Fruit fly (Drosophila melanogaster) whole organism, embryonic: ENCODE results near the gene Atg13.
A peak's percentile ranks its signal among the peaks of the same experiment; 100 is the strongest.

Experiments used
- ATbp ChIP-seq: fragments of 200-800 bp; sonication (Bioruptor generic); optimal IDR thresholded peaks from 2 replicates; lab custom pipeline; 2017; ENCODE audit warnings: missing biosample characterization, mild to moderate bottlenecking, missing genetic modification characterization, missing genetic modification reagents
- Antp ChIP-seq: fragments of 200-800 bp; sonication (Bioruptor generic); optimal IDR thresholded peaks from 3 replicates; lab custom pipeline; 2016; ENCODE audit warnings: missing biosample characterization, missing genetic modification characterization
- Atf3 ChIP-seq: fragments of 200-800 bp; sonication (Bioruptor generic); optimal IDR thresholded peaks from 3 replicates; lab custom pipeline; 2016; ENCODE audit warnings: missing biosample characterization, missing genetic modification characterization
- Blimp-1 ChIP-seq: fragments of 200-800 bp; sonication (Bioruptor generic); optimal IDR thresholded peaks from 3 replicates; lab custom pipeline; 2018; ENCODE audit warnings: missing biosample characterization, missing genetic modification characterization, mild to moderate bottlenecking, moderate library complexity, missing genetic modification reagents
- CG10209 ChIP-seq: fragments of 200-800 bp; sonication (Bioruptor generic); optimal IDR thresholded peaks from 3 replicates; lab custom pipeline; 2017; ENCODE audit warnings: missing biosample characterization, mild to moderate bottlenecking, missing genetic modification characterization, missing genetic modification reagents
- CG11504 ChIP-seq: fragments of 200-800 bp; sonication (Bioruptor generic); optimal IDR thresholded peaks from 3 replicates; lab custom pipeline; 2019; ENCODE audit warnings: missing biosample characterization, mild to moderate bottlenecking, missing genetic modification characterization, moderate library complexity
- CG12219 ChIP-seq: fragments of 200-800 bp; sonication (Bioruptor generic); optimal IDR thresholded peaks from 3 replicates; lab custom pipeline; 2018; ENCODE audit warnings: missing biosample characterization, mild to moderate bottlenecking, missing genetic modification characterization
- CG12659 ChIP-seq: fragments of 200-800 bp; sonication (Bioruptor generic); optimal IDR thresholded peaks from 3 replicates; lab custom pipeline; 2017; ENCODE audit warnings: mild to moderate bottlenecking, missing biosample characterization, missing genetic modification reagents, missing genetic modification characterization
- CG13424 ChIP-seq: fragments of 200-800 bp; sonication (Bioruptor generic); optimal IDR thresholded peaks from 2 replicates; lab custom pipeline; 2019; ENCODE audit warnings: missing biosample characterization, mild to moderate bottlenecking, missing genetic modification characterization, moderate library complexity
- CG13894 ChIP-seq: fragments of 200-800 bp; sonication (Bioruptor generic); optimal IDR thresholded peaks from 3 replicates; lab custom pipeline; 2018; ENCODE audit warnings: missing biosample characterization, mild to moderate bottlenecking, missing genetic modification characterization, moderate library complexity
- CG14441 ChIP-seq: fragments of 200-800 bp; sonication (Bioruptor generic); IDR thresholded peaks from 2 replicates; pipeline ENCODE4 v1.3.6; 2022; ENCODE audit warnings: missing biosample characterization, missing genetic modification characterization
- CG15479 ChIP-seq: fragments of 200-800 bp; sonication (Bioruptor generic); optimal IDR thresholded peaks from 3 replicates; lab custom pipeline; 2019; ENCODE audit warnings: missing biosample characterization, mild to moderate bottlenecking, missing genetic modification characterization, moderate library complexity
- CG17912 ChIP-seq: fragments of 200-800 bp; sonication (Bioruptor generic); optimal IDR thresholded peaks from 2 replicates; lab custom pipeline; 2018; ENCODE audit warnings: missing biosample characterization, mild to moderate bottlenecking, missing genetic modification characterization
- CG1792 ChIP-seq: fragments of 200-800 bp; sonication (Bioruptor generic); optimal IDR thresholded peaks from 2 replicates; lab custom pipeline; 2016; ENCODE audit warnings: missing biosample characterization, missing genetic modification characterization
- CG33213 ChIP-seq: fragments of 200-800 bp; sonication (Bioruptor generic); optimal IDR thresholded peaks from 3 replicates; lab custom pipeline; 2016; ENCODE audit warnings: missing biosample characterization, missing genetic modification characterization
- CG6254 ChIP-seq: fragments of 200-800 bp; sonication (Bioruptor generic); optimal IDR thresholded peaks from 3 replicates; lab custom pipeline; 2017; ENCODE audit warnings: mild to moderate bottlenecking, missing biosample characterization, missing genetic modification reagents, missing genetic modification characterization
- CG7372 ChIP-seq: fragments of 200-800 bp; sonication (Bioruptor generic); IDR thresholded peaks from 2 replicates; pipeline ENCODE4 v1.3.6; 2022; ENCODE audit warnings: missing biosample characterization, missing genetic modification characterization
- CG7839 ChIP-seq: fragments of 200-800 bp; sonication (Bioruptor generic); optimal IDR thresholded peaks from 3 replicates; lab custom pipeline; 2018; ENCODE audit warnings: missing biosample characterization, mild to moderate bottlenecking, missing genetic modification characterization, moderate library complexity
- CG8478 ChIP-seq: fragments of >200 bp; optimal IDR thresholded peaks from 2 replicates; lab custom pipeline; 2018
- Hey ChIP-seq: fragments of 200-800 bp; sonication (Bioruptor generic); optimal IDR thresholded peaks from 3 replicates; lab custom pipeline; 2018; ENCODE audit warnings: missing biosample characterization, mild to moderate bottlenecking, missing genetic modification characterization
- Hr39 ChIP-seq: fragments of >200 bp; optimal IDR thresholded peaks from 2 replicates; lab custom pipeline; 2017
- Kr ChIP-seq: fragments of 200-800 bp; sonication (Bioruptor generic); optimal IDR thresholded peaks from 2 replicates; lab custom pipeline; 2017; ENCODE audit warnings: missing biosample characterization, mild to moderate bottlenecking, missing genetic modification characterization
- Lhr ChIP-seq: fragments of 200-800 bp; sonication (Bioruptor generic); optimal IDR thresholded peaks from 3 replicates; lab custom pipeline; 2017; ENCODE audit warnings: mild to moderate bottlenecking, missing biosample characterization, missing genetic modification reagents, missing genetic modification characterization
- MTF-1 ChIP-seq: fragments of 200-800 bp; sonication (Bioruptor generic); optimal IDR thresholded peaks from 2 replicates; lab custom pipeline; 2018; ENCODE audit warnings: missing biosample characterization, mild to moderate bottlenecking, missing genetic modification characterization, borderline replicate concordance
- NC2β ChIP-seq: fragments of 200-800 bp; sonication (Bioruptor generic); optimal IDR thresholded peaks from 2 replicates; lab custom pipeline; 2016; ENCODE audit warnings: missing biosample characterization, missing genetic modification characterization
- Nf-YA ChIP-seq: fragments of 200-800 bp; sonication (Bioruptor generic); IDR thresholded peaks from 2 replicates; pipeline ENCODE4 v1.3.6; 2022; ENCODE audit warnings: missing biosample characterization, missing genetic modification characterization
- Oaz ChIP-seq: fragments of 200-800 bp; sonication (Bioruptor generic); IDR thresholded peaks from 2 replicates; pipeline ENCODE4 v1.3.6; 2022; ENCODE audit warnings: missing biosample characterization, missing genetic modification characterization
- Oli ChIP-seq: fragments of 200-800 bp; sonication (Bioruptor generic); optimal IDR thresholded peaks from 2 replicates; lab custom pipeline; 2018; ENCODE audit warnings: missing biosample characterization, mild to moderate bottlenecking, missing genetic modification characterization, moderate library complexity
- Sin3A ChIP-seq: fragments of >200 bp; optimal IDR thresholded peaks from 2 replicates; lab custom pipeline; 2018
- Xbp1 ChIP-seq: fragments of 200-800 bp; sonication (Bioruptor generic); optimal IDR thresholded peaks from 3 replicates; lab custom pipeline; 2016; ENCODE audit warnings: missing biosample characterization, mild to moderate bottlenecking, missing genetic modification characterization
- bcd ChIP-seq: fragments of 200-800 bp; sonication (Bioruptor generic); optimal IDR thresholded peaks from 2 replicates; lab custom pipeline; 2017; ENCODE audit warnings: missing biosample characterization, mild to moderate bottlenecking, missing genetic modification characterization
- bsh ChIP-seq, 2 experiments: fragments of 200-800 bp; sonication (Bioruptor generic); optimal IDR thresholded peaks; 2 replicates each; lab custom pipeline; 2017 to 2018; ENCODE audit warnings: mild to moderate bottlenecking in 2 of 2, missing biosample characterization in 2 of 2, missing genetic modification characterization in 2 of 2, moderate library complexity in 1 of 2
- cad ChIP-seq: fragments of >200 bp; optimal IDR thresholded peaks from 2 replicates; lab custom pipeline; 2017; ENCODE audit warnings: missing biosample characterization, missing genetic modification characterization
- dimm ChIP-seq: fragments of 200-800 bp; sonication (Bioruptor generic); IDR thresholded peaks from 2 replicates; pipeline ENCODE4 v1.3.6; 2022; ENCODE audit warnings: missing biosample characterization, missing genetic modification characterization
- dmrt11E ChIP-seq: fragments of 200-800 bp; sonication (Bioruptor generic); optimal IDR thresholded peaks from 3 replicates; lab custom pipeline; 2018; ENCODE audit warnings: missing biosample characterization, mild to moderate bottlenecking, missing genetic modification characterization, moderate library complexity
- dmrt99B ChIP-seq: fragments of 200-800 bp; sonication (Bioruptor generic); optimal IDR thresholded peaks from 2 replicates; lab custom pipeline; 2018; ENCODE audit warnings: missing biosample characterization, mild to moderate bottlenecking, missing genetic modification characterization, moderate library complexity
- dpn ChIP-seq, 2 experiments: fragments of 200-800 bp; sonication (Bioruptor generic); optimal IDR thresholded peaks; 3 replicates each; lab custom pipeline; 2016; ENCODE audit warnings: missing biosample characterization in 2 of 2, missing genetic modification characterization in 2 of 2
- ewg ChIP-seq: fragments of 200-800 bp; sonication (Bioruptor generic); optimal IDR thresholded peaks from 3 replicates; lab custom pipeline; 2017; ENCODE audit warnings: mild to moderate bottlenecking, missing biosample characterization, missing genetic modification reagents, missing genetic modification characterization
- ftz-f1 ChIP-seq: fragments of 200-800 bp; sonication (Bioruptor generic); optimal IDR thresholded peaks from 2 replicates; lab custom pipeline; 2016; ENCODE audit warnings: missing biosample characterization, missing genetic modification characterization
- gfzf ChIP-seq: fragments of 200-800 bp; sonication (Bioruptor generic); optimal IDR thresholded peaks from 2 replicates; lab custom pipeline; 2016; ENCODE audit warnings: missing biosample characterization, mild to moderate bottlenecking, missing genetic modification characterization, moderate library complexity
- jing ChIP-seq: fragments of 200-800 bp; sonication (Bioruptor generic); optimal IDR thresholded peaks from 2 replicates; lab custom pipeline; 2018; ENCODE audit warnings: missing biosample characterization, mild to moderate bottlenecking, missing genetic modification characterization
- nerfin-1 ChIP-seq: fragments of 200-800 bp; sonication (Bioruptor generic); optimal IDR thresholded peaks from 3 replicates; lab custom pipeline; 2019; ENCODE audit warnings: missing biosample characterization, mild to moderate bottlenecking, missing genetic modification characterization, moderate library complexity
- odd ChIP-seq: fragments of 200-800 bp; sonication (Bioruptor generic); optimal IDR thresholded peaks from 2 replicates; lab custom pipeline; 2017; ENCODE audit warnings: missing biosample characterization, mild to moderate bottlenecking, missing genetic modification characterization
- p53 ChIP-seq: fragments of 200-800 bp; sonication (Bioruptor generic); optimal IDR thresholded peaks from 2 replicates; lab custom pipeline; 2016; ENCODE audit warnings: missing biosample characterization, missing genetic modification characterization
- peb ChIP-seq: fragments of 200-800 bp; sonication (Bioruptor generic); IDR thresholded peaks from 2 replicates; pipeline ENCODE4 v1.3.6; 2022; ENCODE audit warnings: missing biosample characterization, missing genetic modification characterization
- row ChIP-seq: fragments of 200-800 bp; sonication (Bioruptor generic); IDR thresholded peaks from 3 replicates; pipeline ENCODE4 v1.3.6; 2022; ENCODE audit warnings: missing biosample characterization, missing genetic modification characterization
- salm ChIP-seq: fragments of 200-800 bp; sonication (Bioruptor generic); optimal IDR thresholded peaks from 2 replicates; lab custom pipeline; 2018; ENCODE audit warnings: missing biosample characterization, mild to moderate bottlenecking, missing genetic modification characterization
- sens ChIP-seq: fragments of 200-800 bp; sonication (Bioruptor generic); peaks from one replicate; lab custom pipeline; 2016; ENCODE audit warnings: missing biosample characterization, missing genetic modification characterization
- shn ChIP-seq: fragments of 200-800 bp; sonication (Bioruptor generic); optimal IDR thresholded peaks from 3 replicates; lab custom pipeline; 2016; ENCODE audit warnings: missing biosample characterization, missing genetic modification characterization
- slbo ChIP-seq: fragments of 200-800 bp; sonication (Bioruptor generic); IDR thresholded peaks from 2 replicates; pipeline ENCODE4 v1.3.6; 2022; ENCODE audit warnings: missing biosample characterization, missing genetic modification characterization
- tll ChIP-seq, 2 experiments: fragments of 200-800 bp in 1 of 2; fragments of >200 bp in 1 of 2; sonication (Bioruptor generic) in 1 of 2; optimal IDR thresholded peaks; 2 replicates each; lab custom pipeline; 2017 to 2019; ENCODE audit warnings: missing biosample characterization in 2 of 2, missing genetic modification characterization in 2 of 2, mild to moderate bottlenecking in 1 of 2, moderate library complexity in 1 of 2
- wor ChIP-seq: fragments of 200-800 bp; sonication (Bioruptor generic); IDR thresholded peaks from 2 replicates; pipeline ENCODE4 v1.3.6; 2022; ENCODE audit warnings: missing biosample characterization, missing genetic modification characterization

The Atg13 gene

dm6 chr3R:8354969-8355368, 5.4 kb downstream of the Atg13 start (continued):
- TF ChIP-seq CG7839 (tag; lab: Kevin White, UChicago) (peak; percentile 6), Xbp1 (GFP tag; lab: Kevin White, UChicago) (peak; percentile 4), sens (GFP tag; lab: Kevin White, UChicago) (peak; percentile 79), slbo (GFP tag; lab: Robert Waterston, UW) (0 out of 2 replicates have a peak, but pooled peaks have one; percentile 7), row (no peak), Kr (GFP tag; lab: Kevin White, UChicago) (no peak), dmrt11E (no peak), salm (tag; lab: Kevin White, UChicago) (no peak), CG12659 (no peak), gfzf (no peak), ewg (no peak), CG13894 (tag; lab: Kevin White, UChicago) (no peak), Hey (no peak), wor (GFP tag; lab: Robert Waterston, UW) (peak; percentile 10; the same call in 1 of the 2 replicates), CG8478 (lab: Kevin White, UChicago) (no peak), Nf-YA (GFP tag; lab: Robert Waterston, UW) (peak; percentile 37; the same call in 1 of the 2 replicates), ATbp (peak; percentile 5), Blimp-1 (GFP tag; lab: Kevin White, UChicago) (no peak), Oli (tag; lab: Kevin White, UChicago) (peak; percentile 47), cad (GFP tag; lab: Kevin White, UChicago) (no peak), CG1792 (GFP tag; lab: Kevin White, UChicago) (no peak), dimm (GFP tag; lab: Robert Waterston, UW) (no peak), CG6254 (GFP tag; lab: Kevin White, UChicago) (no peak), CG13424 (tag; lab: Kevin White, UChicago) (peak; percentile 62), Atf3 (no peak), CG12219 (GFP tag; lab: Kevin White, UChicago) (no peak), CG17912 (GFP tag; lab: Kevin White, UChicago) (no peak), CG11504 (tag; lab: Kevin White, UChicago) (peak; percentile 42), p53 (no peak), peb (GFP tag; lab: Robert Waterston, UW) (no peak), bsh (GFP tag; optimal IDR thresholded peaks at IDR 0.05; lab: Kevin White, UChicago) (peak in 1 of 2 experiments; percentile 10), Oaz (GFP tag; lab: Robert Waterston, UW) (0 out of 2 replicates have a peak, but pooled peaks have one; percentile 4), CG15479 (no peak), ftz-f1 (GFP tag; lab: Kevin White, UChicago) (no peak), CG10209 (GFP tag; lab: Kevin White, UChicago) (no peak), Antp (no peak), dmrt99B (tag; lab: Kevin White, UChicago) (peak; percentile 73), odd (no peak), CG14441 (GFP tag; lab: Robert Waterston, UW) (peak; percentile 61), bcd (GFP tag; lab: Kevin White, UChicago) (no peak), nerfin-1 (tag; lab: Kevin White, UChicago) (no peak), dpn (GFP tag; optimal IDR thresholded peaks at IDR 0.05; lab: Kevin White, UChicago) (no peak), Hr39 (no peak), Lhr (no peak), MTF-1 (no peak), shn (GFP tag; lab: Kevin White, UChicago) (no peak), CG33213 (no peak), NC2β (GFP tag; lab: Kevin White, UChicago) (no peak), CG7372 (GFP tag; lab: Robert Waterston, UW) (no peak), tll (GFP tag; optimal IDR thresholded peaks at IDR 0.05; lab: Kevin White, UChicago) (no peak), jing (GFP tag; lab: Kevin White, UChicago) (peak; percentile 36), Sin3A (lab: Kevin White, UChicago) (no peak)
